Fruit fly (Drosophila melanogaster): ENCODE data around the gene Atg12.

The Atg12 gene

DNA sequence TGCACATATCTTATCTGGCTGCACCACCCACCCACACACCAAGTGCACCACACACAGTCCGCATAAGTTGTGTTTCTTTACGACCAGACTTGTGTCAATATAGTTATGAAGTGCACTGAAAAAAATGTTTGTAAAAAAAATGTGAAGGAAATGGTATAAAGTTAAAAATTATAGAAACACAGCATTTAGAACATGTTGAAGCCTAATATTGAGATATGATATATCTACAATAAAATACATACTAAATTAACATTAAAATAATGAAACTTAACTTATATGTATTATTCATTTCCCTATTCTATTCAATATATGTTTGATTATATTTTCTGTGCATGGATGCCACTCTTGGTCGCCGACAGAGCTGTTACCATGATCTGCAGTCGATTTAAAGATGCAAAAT, 23.8 kb upstream of the Atg12 start (continued):
- no peak for TF ChIP-seq Hr38 (GFP tag; optimal IDR thresholded peaks at IDR 0.05)
- no peak for TF ChIP-seq Lpt (GFP tag; optimal IDR thresholded peaks at IDR 0.05)
- peak; percentile 2 for TF ChIP-seq acj6 (GFP tag; optimal IDR thresholded peaks at IDR 0.05)
- TF ChIP-seq Eip93F (GFP tag; optimal IDR thresholded peaks at IDR 0.05): no peak
- TF ChIP-seq Eip78C (GFP tag): peak; percentile 75
- no peak for TF ChIP-seq dac (GFP tag; optimal IDR thresholded peaks at IDR 0.05)
- TF ChIP-seq CG9139 (GFP tag; optimal IDR thresholded peaks at IDR 0.05): no peak
- TF ChIP-seq CG4318 (GFP tag; optimal IDR thresholded peaks at IDR 0.05): no peak
- TF ChIP-seq CG1621 (tag; optimal IDR thresholded peaks at IDR 0.05): no peak
- TF ChIP-seq Sox15 (GFP tag; optimal IDR thresholded peaks at IDR 0.05): no peak
- peak; percentile 44; the same call in 1 of the 3 replicates for TF ChIP-seq CG8119 (GFP tag; IDR thresholded peaks at IDR 0.05)
- TF ChIP-seq Ets21C (GFP tag; optimal IDR thresholded peaks at IDR 0.05): no peak

DNA sequence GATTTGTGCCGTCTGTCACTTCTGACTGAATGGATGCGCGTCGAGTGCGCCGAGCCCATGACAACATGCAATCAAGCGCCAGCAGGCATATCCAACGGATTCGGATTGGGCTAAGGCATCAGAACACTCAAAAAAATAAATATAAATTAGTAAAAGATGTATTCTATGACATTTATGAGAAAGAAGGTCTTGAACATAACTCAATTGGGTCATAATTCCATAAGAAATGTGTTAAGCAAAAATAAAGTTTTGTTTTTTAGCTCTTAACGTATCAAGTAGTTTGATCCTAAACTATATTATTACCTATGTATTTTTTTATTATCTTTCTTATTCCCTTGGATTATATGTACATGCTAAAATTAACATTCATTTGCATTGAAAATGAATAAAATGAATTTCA, 23.2 kb upstream of the Atg12 start:
- TF ChIP-seq Met (GFP tag; optimal IDR thresholded peaks at IDR 0.05) (no peak), Lpt (GFP tag; optimal IDR thresholded peaks at IDR 0.05) (no peak), cyc (GFP tag; optimal IDR thresholded peaks at IDR 0.05) (no peak), salr (GFP tag; optimal IDR thresholded peaks at IDR 0.05) (no peak), CG32006 (GFP tag; optimal IDR thresholded peaks at IDR 0.05) (no peak), spab (GFP tag; optimal IDR thresholded peaks at IDR 0.05) (no peak), dsx (GFP tag; optimal IDR thresholded peaks at IDR 0.05; ENCODE audit: poor library complexity, severe bottlenecking) (no peak), acj6 (GFP tag; optimal IDR thresholded peaks at IDR 0.05) (no peak), CG8632 (GFP tag; optimal IDR thresholded peaks at IDR 0.05) (no peak), fd59A (GFP tag; optimal IDR thresholded peaks at IDR 0.05) (no peak), CG34406 (GFP tag; optimal IDR thresholded peaks at IDR 0.05) (no peak), CG16779 (tag; optimal IDR thresholded peaks at IDR 0.05) (no peak), Smox (GFP tag; optimal IDR thresholded peaks at IDR 0.05) (no peak), CG11762 (GFP tag; optimal IDR thresholded peaks at IDR 0.05; ENCODE audit: insufficient read depth) (no peak), CG6792 (GFP tag; optimal IDR thresholded peaks at IDR 0.05) (no peak), CG8119 (GFP tag; IDR thresholded peaks at IDR 0.05) (no peak), ss (GFP tag; optimal IDR thresholded peaks at IDR 0.05) (no peak), CG31627 (GFP tag; optimal IDR thresholded peaks at IDR 0.05) (no peak), CG9139 (GFP tag; optimal IDR thresholded peaks at IDR 0.05) (no peak), Ets96B (tag; optimal IDR thresholded peaks at IDR 0.05) (peak; percentile 59), CG3919 (GFP tag; optimal IDR thresholded peaks at IDR 0.05) (no peak), fkh (GFP tag; optimal IDR thresholded peaks at IDR 0.05) (no peak), fd85E (GFP tag; optimal IDR thresholded peaks at IDR 0.05) (no peak), Hr38 (GFP tag; optimal IDR thresholded peaks at IDR 0.05) (no peak), CG15336 (GFP tag; IDR thresholded peaks at IDR 0.05) (no peak), svp (GFP tag) (no peak), Gug (GFP tag; IDR thresholded peaks at IDR 0.05) (no peak), Sox102F (GFP tag; optimal IDR thresholded peaks at IDR 0.05) (no peak), achi (GFP tag; optimal IDR thresholded peaks at IDR 0.05) (no peak), dac (GFP tag; optimal IDR thresholded peaks at IDR 0.05) (no peak), OdsH (GFP tag; optimal IDR thresholded peaks at IDR 0.05) (no peak), CG4318 (GFP tag; optimal IDR thresholded peaks at IDR 0.05) (no peak), CG1621 (tag; optimal IDR thresholded peaks at IDR 0.05) (no peak), CG10669 (GFP tag; optimal IDR thresholded peaks at IDR 0.05) (no peak), CG10631 (GFP tag; optimal IDR thresholded peaks at IDR 0.05) (no peak), esn (GFP tag; optimal IDR thresholded peaks at IDR 0.05) (no peak), lz (GFP tag; optimal IDR thresholded peaks at IDR 0.05) (no peak), CG6163 (GFP tag; IDR thresholded peaks at IDR 0.05) (0 out of 3 replicates have a peak, but pooled peaks have one; percentile 40), CG6808 (GFP tag; optimal IDR thresholded peaks at IDR 0.05) (no peak), pdm3 (GFP tag; optimal IDR thresholded peaks at IDR 0.05) (peak; percentile 13), Hr4 (GFP tag; optimal IDR thresholded peaks at IDR 0.05) (no peak), net (GFP tag; optimal IDR thresholded peaks at IDR 0.05) (no peak), CG11294 (GFP tag; IDR thresholded peaks at IDR 0.05) (no peak), Blimp-1 (GFP tag; optimal IDR thresholded peaks at IDR 0.05) (no peak), Sox15 (GFP tag; optimal IDR thresholded peaks at IDR 0.05) (no peak), CG3032 (tag; optimal IDR thresholded peaks at IDR 0.05) (peak; percentile 45), topi (GFP tag; optimal IDR thresholded peaks at IDR 0.05) (no peak)
